Worm (Caenorhabditis elegans) whole organism, young adult: ENCODE results near the gene ztf-9.

Experiments
- T07F8.4 ChIP-seq: sonication (generic microtip); optimal IDR thresholded peaks from 2 replicates; lab custom pipeline; 2016; ENCODE audit warnings: mild to moderate bottlenecking, missing genetic modification characterization, moderate library complexity, missing compliant biosample characterization
- akir-1 ChIP-seq: fragments of 200-800 bp; sonication (Bioruptor generic); optimal IDR thresholded peaks from 2 replicates; lab custom pipeline; 2018; ENCODE audit warnings: mild to moderate bottlenecking, missing genetic modification characterization, moderate library complexity, missing compliant biosample characterization
- aptf-2 ChIP-seq: fragments of 200-800 bp; sonication (Bioruptor generic); conservative IDR thresholded peaks from 2 replicates; pipeline ENCODE4 v1.3.6; 2022; ENCODE audit warnings: missing genetic modification reagents, missing genetic modification characterization, missing compliant biosample characterization
- attf-3 ChIP-seq: fragments of 200-800 bp; sonication (Bioruptor generic); conservative IDR thresholded peaks from 2 replicates; pipeline ENCODE4 v1.3.6; 2022; ENCODE audit warnings: missing genetic modification reagents, missing genetic modification characterization, missing compliant biosample characterization
- ccch-3 ChIP-seq: fragments of 200-800 bp; sonication (Bioruptor generic); optimal IDR thresholded peaks from 2 replicates; lab custom pipeline; 2018; ENCODE audit warnings: mild to moderate bottlenecking, missing genetic modification characterization, missing compliant biosample characterization
- ceh-40 ChIP-seq: fragments of 200-800 bp; sonication (Bioruptor generic); IDR thresholded peaks from 2 replicates; pipeline ENCODE4 v1.3.6; 2022; ENCODE audit warnings: missing genetic modification characterization, missing compliant biosample characterization
- him-1 ChIP-seq: sonication (generic microtip); optimal IDR thresholded peaks from 2 replicates; lab custom pipeline; 2016; ENCODE audit warnings: missing genotype, missing genetic modification reagents, missing genetic modification characterization, missing compliant biosample characterization
- pha-4 ChIP-seq: fragments of 150-350 bp; sonication (generic microtip); optimal IDR thresholded peaks from 2 replicates; lab custom pipeline; 2014; ENCODE audit warnings: missing biosample characterization, missing genetic modification reagents, missing genetic modification characterization
- rec-8 ChIP-seq, 2 experiments: sonication (generic microtip); optimal IDR thresholded peaks; 2 replicates each; lab custom pipeline; 2016; ENCODE audit warnings: mild to moderate bottlenecking in 2 of 2, missing genetic modification characterization in 2 of 2, missing genetic modification reagents in 2 of 2, missing genotype in 2 of 2, missing biosample characterization in 1 of 2, missing compliant biosample characterization in 1 of 2, moderate library complexity in 1 of 2
- rpc-1 ChIP-seq, 2 experiments: fragments of 150-350 bp in 1 of 2; sonication (generic microtip) in 1 of 2; optimal IDR thresholded peaks; 2 replicates each; lab custom pipeline; 2014 to 2018; ENCODE audit warnings: missing biosample characterization in 1 of 2, missing genetic modification characterization in 1 of 2, missing genetic modification reagents in 1 of 2, missing genotype in 1 of 2
- somi-1 ChIP-seq: fragments of 200-800 bp; sonication (Bioruptor generic); optimal IDR thresholded peaks from 2 replicates; lab custom pipeline; 2018; ENCODE audit warnings: mild to moderate bottlenecking, missing genetic modification characterization, missing compliant biosample characterization
- tlf-1 ChIP-seq: fragments of 200-800 bp; sonication (Bioruptor generic); optimal IDR thresholded peaks from 2 replicates; lab custom pipeline; 2018; ENCODE audit warnings: mild to moderate bottlenecking, missing genetic modification characterization, missing compliant biosample characterization
- unc-130 ChIP-seq: sonication (generic microtip); optimal IDR thresholded peaks from 2 replicates; lab custom pipeline; 2016; ENCODE audit warnings: missing genetic modification reagents, missing genetic modification characterization, missing compliant biosample characterization
- unc-62 ChIP-seq: fragments of 150-350 bp; optimal IDR thresholded peaks from 2 replicates; lab custom pipeline; 2014; ENCODE audit warnings: missing biosample characterization, missing genetic modification reagents, missing genetic modification characterization

ce11 chrV:9677977-9678376, 14.0 kb downstream of the ztf-9 start, which contains the start of gene cthd-1:
- TF ChIP-seq ccch-3 (GFP tag; lab: Kevin White, UChicago) (no peak), akir-1 (no peak), rpc-1 (optimal IDR thresholded peaks at IDR 0.05; lab: Kevin White, UChicago) (no peak), rpc-1 (tag; optimal IDR thresholded peaks at IDR 0.05; lab: Kevin White, UChicago) (no peak), unc-130 (GFP tag; lab: Kevin White, UChicago) (no peak), him-1 (tag; lab: Kevin White, UChicago) (no peak), ceh-40 (GFP tag; lab: Robert Waterston, UW) (no peak), tlf-1 (GFP tag; lab: Kevin White, UChicago) (no peak), rec-8 (tag; optimal IDR thresholded peaks at IDR 0.05; lab: Kevin White, UChicago) (no peak), T07F8.4 (tag; lab: Kevin White, UChicago) (no peak), unc-62 (no peak), aptf-2 (GFP tag; lab: Robert Waterston, UW) (no peak), pha-4 (no peak), attf-3 (GFP tag; lab: Robert Waterston, UW) (no peak), somi-1 (GFP tag; lab: Kevin White, UChicago) (no peak)
